Worm (Caenorhabditis elegans): ENCODE data around the gene acr-18.
"Not testable (repeated sequence)": the region's sequence is repeated elsewhere in the genome, so short reads cannot be mapped to it uniquely, and the experiment has no call there.

DNA sequence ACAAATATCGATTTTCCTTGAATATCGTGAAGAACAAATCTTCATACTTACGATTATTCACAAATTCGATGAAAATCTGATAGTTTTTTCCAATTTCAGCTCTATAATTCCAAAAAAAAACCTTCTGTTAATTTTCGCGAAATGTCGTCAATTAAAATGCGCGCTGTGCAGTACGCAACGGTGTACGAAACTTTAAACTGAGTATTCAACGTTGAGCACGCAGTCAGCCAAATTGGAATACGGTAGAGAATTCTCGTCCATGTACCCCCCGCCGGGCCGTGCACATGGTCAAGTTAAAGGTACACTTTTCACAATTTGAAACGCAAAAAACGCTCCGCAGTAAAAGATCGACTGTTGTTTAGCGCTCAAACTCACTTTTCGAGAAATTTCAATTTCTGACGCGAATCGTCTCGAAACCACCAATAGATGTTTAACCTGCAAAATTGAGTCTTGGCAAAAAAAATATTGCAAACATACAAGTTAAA is 31.3 kb upstream of the acr-18 start, which contains the start of gene F28F8.7:
- TF ChIP-seq dao-5, W03F9.2 (tag; optimal IDR thresholded peaks at IDR 0.05): not testable (repeated sequence)
- TF ChIP-seq him-1 (tag; optimal IDR thresholded peaks at IDR 0.05), result peak; percentile 92
